Worm (Caenorhabditis elegans): ENCODE results near the gene T19D7.7.

Gene T19D7.7

DNA sequence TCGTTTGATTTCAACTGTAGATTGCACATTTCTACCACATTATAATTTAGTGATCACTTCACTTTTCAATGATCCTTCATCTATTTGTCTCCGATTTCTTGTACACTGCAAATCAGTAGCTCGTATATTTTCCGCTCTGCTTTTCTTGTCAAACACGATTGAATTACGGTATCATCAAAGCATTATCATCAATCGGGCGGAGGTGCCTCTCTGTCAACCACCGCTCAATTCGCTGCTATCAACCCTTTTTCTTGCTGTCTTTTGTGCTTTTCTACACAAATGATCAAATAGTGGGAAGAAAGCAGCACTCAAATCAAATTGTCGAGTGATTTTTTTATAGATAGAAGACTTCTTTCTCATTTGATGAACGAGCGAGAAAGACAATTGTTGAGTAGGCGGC is 43.2 kb downstream of the T19D7.7 start:
- TF ChIP-seq fos-1 (tag; optimal IDR thresholded peaks at IDR 0.05) (peak; percentile 28), ztf-4 (tag; optimal IDR thresholded peaks at IDR 0.05) (no peak)

DNA sequence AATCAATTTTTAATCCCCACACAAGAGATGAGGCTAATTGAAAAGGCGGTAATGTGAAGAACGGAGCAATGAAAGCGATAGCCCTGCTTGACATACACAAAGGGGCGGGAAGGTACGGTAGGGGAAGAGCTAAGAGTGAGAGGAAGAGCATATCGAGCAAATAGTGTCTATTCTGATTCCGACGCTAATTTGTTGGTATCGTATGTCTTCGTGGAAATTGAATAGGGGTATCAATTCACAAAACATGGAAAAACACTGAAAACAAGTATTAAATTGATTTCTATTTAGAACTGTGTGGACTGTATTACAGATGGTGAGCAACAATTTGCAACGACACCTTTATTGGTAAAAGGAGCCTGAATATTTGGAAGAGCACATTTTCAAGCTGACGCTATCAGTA is 43.9 kb downstream of the T19D7.7 start, which contains the start of gene pha-2:
Gene pha-2, minus strand, starts transcription at position 101 of the 400 bp plus-strand sequence.
- no peak for TF ChIP-seq fos-1 (tag; optimal IDR thresholded peaks at IDR 0.05)
- TF ChIP-seq C34F6.9 (tag; optimal IDR thresholded peaks at IDR 0.05) = no peak
- no peak for TF ChIP-seq ceh-82 (tag; optimal IDR thresholded peaks at IDR 0.05)
- TF ChIP-seq crh-2 (tag; optimal IDR thresholded peaks at IDR 0.05) = no peak
- no peak for TF ChIP-seq mab-5 (tag; optimal IDR thresholded peaks at IDR 0.05)
- TF ChIP-seq unc-62 (GFP tag; optimal IDR thresholded peaks at IDR 0.05) = no peak
- no peak for TF ChIP-seq gmeb-1 (tag; optimal IDR thresholded peaks at IDR 0.05)
- no peak for TF ChIP-seq alr-1 (tag; optimal IDR thresholded peaks at IDR 0.05)
- TF ChIP-seq lsy-2 (tag; optimal IDR thresholded peaks at IDR 0.05) = no peak
- TF ChIP-seq lin-39 (tag; optimal IDR thresholded peaks at IDR 0.05) = no peak
- TF ChIP-seq ztf-11 (tag; optimal IDR thresholded peaks at IDR 0.05) = no peak
- no peak for TF ChIP-seq unc-55 (GFP tag; optimal IDR thresholded peaks at IDR 0.05)
- TF ChIP-seq snpc-4 (tag; optimal IDR thresholded peaks at IDR 0.05) = no peak
- TF ChIP-seq nhr-6 (tag; optimal IDR thresholded peaks at IDR 0.05) = no peak
- TF ChIP-seq sma-3 (GFP tag; optimal IDR thresholded peaks at IDR 0.05) = no peak
- no peak for TF ChIP-seq peb-1 (tag; optimal IDR thresholded peaks at IDR 0.05)
- TF ChIP-seq nhr-10 (tag; optimal IDR thresholded peaks at IDR 0.05) = no peak

DNA sequence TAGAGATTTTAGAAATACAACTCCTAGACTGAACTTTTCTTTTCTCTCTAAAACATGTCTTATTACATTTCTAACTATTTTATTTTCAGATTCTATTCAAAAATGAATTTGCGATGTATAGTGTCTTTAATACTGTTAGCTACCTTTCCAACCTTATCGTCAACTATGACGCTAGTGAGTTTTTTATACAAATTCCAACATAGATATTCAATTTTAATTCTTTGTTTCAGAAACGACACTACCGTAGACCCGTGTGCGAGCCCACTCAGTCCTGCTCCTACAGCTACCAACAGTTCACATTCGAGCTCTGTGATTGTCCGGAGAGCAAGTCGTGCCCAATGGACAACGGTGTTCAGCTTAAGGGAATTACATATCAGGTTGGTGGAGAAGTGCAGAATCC is 51.7 kb downstream of the T19D7.7 start, which contains the start of gene M6.4:
Gene M6.4, plus strand, starts transcription at position 55 of the 400 bp plus-strand sequence.
- TF ChIP-seq sma-3 (GFP tag; optimal IDR thresholded peaks at IDR 0.05) = no peak
- TF ChIP-seq nhr-25 (tag; optimal IDR thresholded peaks at IDR 0.05) = no peak
- TF ChIP-seq snpc-4 (tag; optimal IDR thresholded peaks at IDR 0.05) = no peak
- no peak for TF ChIP-seq nhr-6 (tag; optimal IDR thresholded peaks at IDR 0.05)
- TF ChIP-seq nhr-23 (tag; optimal IDR thresholded peaks at IDR 0.05) = no peak
- TF ChIP-seq lin-39 (tag; optimal IDR thresholded peaks at IDR 0.05) = no peak
- no peak for TF ChIP-seq lin-13 (GFP tag; optimal IDR thresholded peaks at IDR 0.05)
- TF ChIP-seq blmp-1 (tag; optimal IDR thresholded peaks at IDR 0.05; ENCODE audit: insufficient read depth) = no peak
- TF ChIP-seq Y55F3AM.14 (GFP tag; optimal IDR thresholded peaks at IDR 0.05) = no peak

Data from whole organism, L2 larva.